Fruit fly (Drosophila melanogaster) whole organism, pupa: ENCODE results near the gene Ac78C.

ENCODE experiments used
- CG10348 ChIP-seq: fragments of 200-800 bp; sonication (Bioruptor generic); IDR thresholded peaks from 2 replicates; pipeline ENCODE4 v1.3.6; 2022; ENCODE audit warnings: missing biosample characterization, missing genetic modification characterization
- CG17806 ChIP-seq: fragments of 200-800 bp; sonication (Bioruptor generic); optimal IDR thresholded peaks from 2 replicates; lab custom pipeline; 2018; ENCODE audit warnings: missing biosample characterization, mild to moderate bottlenecking, missing genetic modification characterization, moderate library complexity
- CG34367 ChIP-seq: fragments of 200-800 bp; sonication (Bioruptor generic); optimal IDR thresholded peaks from 2 replicates; lab custom pipeline; 2018; ENCODE audit warnings: missing biosample characterization, mild to moderate bottlenecking, missing genetic modification characterization
- CG4496 ChIP-seq: fragments of 200-800 bp; sonication (Bioruptor generic); IDR thresholded peaks from 3 replicates; pipeline ENCODE4 v1.3.6; 2022; ENCODE audit warnings: missing biosample characterization, missing genetic modification characterization
- CG8301 ChIP-seq: fragments of 200-800 bp; sonication (Bioruptor generic); optimal IDR thresholded peaks from 2 replicates; lab custom pipeline; 2018; ENCODE audit warnings: missing biosample characterization, mild to moderate bottlenecking, missing genetic modification characterization
- D1 ChIP-seq: fragments of 200-800 bp; sonication (Bioruptor generic); optimal IDR thresholded peaks from 2 replicates; lab custom pipeline; 2018; ENCODE audit warnings: missing biosample characterization, mild to moderate bottlenecking, missing genetic modification characterization, moderate library complexity
- EcR ChIP-seq: fragments of 200-800 bp; sonication (Bioruptor generic); optimal IDR thresholded peaks from 3 replicates; lab custom pipeline; 2019; ENCODE audit warnings: missing biosample characterization, missing genetic modification characterization, mild to moderate bottlenecking, moderate library complexity, missing genetic modification reagents
- Pif1B ChIP-seq: fragments of 200-800 bp; sonication (Bioruptor generic); optimal IDR thresholded peaks from 3 replicates; lab custom pipeline; 2016; ENCODE audit warnings: missing biosample characterization, missing genetic modification characterization
- fd96Ca ChIP-seq: fragments of 200-800 bp; sonication (Bioruptor generic); IDR thresholded peaks from 3 replicates; pipeline ENCODE4 v1.3.6; 2022; ENCODE audit warnings: missing biosample characterization, missing genetic modification characterization
- gl ChIP-seq: fragments of 200-800 bp; sonication (Bioruptor generic); optimal IDR thresholded peaks from 2 replicates; lab custom pipeline; 2018; ENCODE audit warnings: missing biosample characterization, mild to moderate bottlenecking, missing genetic modification characterization

DNA sequence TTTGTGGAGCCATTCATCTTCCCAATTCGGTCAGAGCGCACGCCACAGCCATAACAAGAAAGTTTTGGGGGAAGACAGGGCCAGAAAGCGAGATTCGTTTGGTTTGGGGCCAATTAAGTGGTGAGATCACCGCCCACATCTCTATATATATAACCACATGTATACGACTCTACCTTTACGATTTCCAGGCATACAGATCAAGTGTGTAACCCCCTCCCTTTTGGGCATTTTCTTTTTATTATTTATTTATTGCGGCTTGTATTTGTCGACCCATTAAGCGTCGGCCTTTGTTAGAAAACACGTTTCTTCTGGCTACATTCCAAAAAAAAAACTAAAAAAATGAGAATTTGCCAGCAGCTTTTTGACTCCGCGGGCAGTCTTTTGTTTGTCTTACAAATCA lies 70.4 kb downstream of the Ac78C start:
- TF ChIP-seq CG34367 (tag; lab: Kevin White, UChicago) (no peak), Pif1B (GFP tag; lab: Kevin White, UChicago) (no peak), CG10348 (no peak), fd96Ca (GFP tag; lab: Robert Waterston, UW) (no peak), D1 (no peak), gl (tag; lab: Kevin White, UChicago) (no peak), CG17806 (tag; lab: Kevin White, UChicago) (no peak), CG4496 (GFP tag; lab: Robert Waterston, UW) (no peak), CG8301 (tag; lab: Kevin White, UChicago) (no peak), EcR (no peak)
